Worm (Caenorhabditis elegans) whole organism, midembryonic: ENCODE measurements around the gene sir-2.3.

ENCODE experiments used
- T22C8.4 ChIP-seq: fragments of 200-800 bp; sonication (Bioruptor generic); IDR thresholded peaks from 2 replicates; pipeline ENCODE4 v1.3.6; 2022; ENCODE audit warnings: missing genetic modification characterization, missing compliant biosample characterization
- cog-1 ChIP-seq: sonication (generic microtip); optimal IDR thresholded peaks from 2 replicates; lab custom pipeline; 2016; ENCODE audit warnings: missing genetic modification characterization, missing compliant biosample characterization
- flt-1 ChIP-seq: fragments of 200-800 bp; sonication (Bioruptor generic); IDR thresholded peaks from 2 replicates; pipeline ENCODE4 v1.3.6; 2022; ENCODE audit warnings: missing genetic modification characterization, missing compliant biosample characterization
- klf-2 ChIP-seq: fragments of 200-800 bp; sonication (Bioruptor generic); conservative IDR thresholded peaks from 2 replicates; pipeline ENCODE4 v1.3.6; 2022; ENCODE audit warnings: missing genetic modification reagents, missing genetic modification characterization, missing compliant biosample characterization
- med-1 ChIP-seq: sonication (generic microtip); optimal IDR thresholded peaks from 2 replicates; lab custom pipeline; 2017; ENCODE audit warnings: missing genetic modification characterization, mild to moderate bottlenecking, missing compliant biosample characterization, antibody characterized with exemption, missing genetic modification reagents; ENCODE audit not compliant: insufficient read depth
- ref-1 ChIP-seq: fragments of 200-800 bp; sonication (Bioruptor generic); conservative IDR thresholded peaks from 2 replicates; pipeline ENCODE4 v1.3.6; 2022; ENCODE audit warnings: missing genetic modification reagents, missing genetic modification characterization, missing compliant biosample characterization
- tab-1 ChIP-seq: fragments of 200-800 bp; sonication (Bioruptor generic); IDR thresholded peaks from 2 replicates; pipeline ENCODE4 v1.3.6; 2022; ENCODE audit warnings: missing genetic modification characterization, missing compliant biosample characterization
- ztf-23 ChIP-seq: fragments of 200-800 bp; sonication (Bioruptor generic); IDR thresholded peaks from 2 replicates; pipeline ENCODE4 v1.3.6; 2022; ENCODE audit warnings: missing genetic modification reagents, missing genetic modification characterization, missing compliant biosample characterization
- ztf-29 ChIP-seq: fragments of 200-800 bp; sonication (Bioruptor generic); IDR thresholded peaks from 2 replicates; pipeline ENCODE4 v1.3.6; 2022; ENCODE audit warnings: missing genetic modification reagents, missing genetic modification characterization, missing compliant biosample characterization

Gene sir-2.3

ce11 chrX:13350804-13351747 lies 19.6 kb downstream of the sir-2.3 start, which contains the start of gene mxl-3:
mxl-3 (minus strand) TSS chrX:13350804.
- TF ChIP-seq tab-1 (GFP tag; lab: Robert Waterston, UW): no peak
- TF ChIP-seq ztf-23 (GFP tag; lab: Robert Waterston, UW): no peak
- no peak for TF ChIP-seq cog-1 (tag; lab: Kevin White, UChicago)
- TF ChIP-seq klf-2 (GFP tag; lab: Robert Waterston, UW): no peak
- no peak for TF ChIP-seq ztf-29 (GFP tag; lab: Robert Waterston, UW)
- no peak for TF ChIP-seq T22C8.4 (GFP tag; lab: Robert Waterston, UW)
- TF ChIP-seq med-1 (GFP tag; lab: Kevin White, UChicago): no peak
- TF ChIP-seq flt-1 (GFP tag; lab: Robert Waterston, UW): no peak
- TF ChIP-seq ref-1: no peak

- no peak for TF ChIP-seq med-1 (GFP tag; lab: Kevin White, UChicago)
- no peak for TF ChIP-seq tab-1 (GFP tag; lab: Robert Waterston, UW)
- TF ChIP-seq cog-1 (tag; lab: Kevin White, UChicago): no peak
- no peak for TF ChIP-seq klf-2 (GFP tag; lab: Robert Waterston, UW)
- TF ChIP-seq ref-1: no peak
- TF ChIP-seq T22C8.4 (GFP tag; lab: Robert Waterston, UW): no peak
- no peak for TF ChIP-seq ztf-23 (GFP tag; lab: Robert Waterston, UW)
- TF ChIP-seq ztf-29 (GFP tag; lab: Robert Waterston, UW): no peak
- TF ChIP-seq flt-1 (GFP tag; lab: Robert Waterston, UW): no peak
These were observed 20.7 kb downstream of the sir-2.3 start for ce11 chrX:13352164-13352563.

DNA sequence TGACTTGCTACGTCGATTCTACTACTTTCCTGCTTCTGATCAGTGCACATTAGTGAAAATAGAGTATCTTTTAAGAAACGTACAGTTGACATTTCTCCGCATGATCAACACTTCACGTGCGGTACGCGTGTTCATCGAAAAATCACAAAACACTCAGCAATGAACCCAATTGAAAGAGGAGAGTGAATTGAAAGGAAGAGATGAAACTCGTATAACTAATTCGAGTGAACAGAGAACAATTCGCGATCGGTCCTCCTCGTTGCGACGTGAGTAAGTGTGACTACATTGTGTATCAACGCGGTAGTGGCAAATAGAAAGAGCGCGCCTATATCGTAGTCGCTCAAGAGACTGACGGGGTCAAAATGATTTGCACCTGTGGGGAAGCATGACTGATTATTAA lies 22.0 kb downstream of the sir-2.3 start:
- TF ChIP-seq T22C8.4 (GFP tag; lab: Robert Waterston, UW) (no peak), flt-1 (GFP tag; lab: Robert Waterston, UW) (no peak), ztf-23 (GFP tag; lab: Robert Waterston, UW) (no peak), med-1 (GFP tag; lab: Kevin White, UChicago) (no peak), cog-1 (tag; lab: Kevin White, UChicago) (no peak), klf-2 (GFP tag; lab: Robert Waterston, UW) (no peak), ref-1 (no peak), ztf-29 (GFP tag; lab: Robert Waterston, UW) (no peak), tab-1 (GFP tag; lab: Robert Waterston, UW) (no peak)

DNA sequence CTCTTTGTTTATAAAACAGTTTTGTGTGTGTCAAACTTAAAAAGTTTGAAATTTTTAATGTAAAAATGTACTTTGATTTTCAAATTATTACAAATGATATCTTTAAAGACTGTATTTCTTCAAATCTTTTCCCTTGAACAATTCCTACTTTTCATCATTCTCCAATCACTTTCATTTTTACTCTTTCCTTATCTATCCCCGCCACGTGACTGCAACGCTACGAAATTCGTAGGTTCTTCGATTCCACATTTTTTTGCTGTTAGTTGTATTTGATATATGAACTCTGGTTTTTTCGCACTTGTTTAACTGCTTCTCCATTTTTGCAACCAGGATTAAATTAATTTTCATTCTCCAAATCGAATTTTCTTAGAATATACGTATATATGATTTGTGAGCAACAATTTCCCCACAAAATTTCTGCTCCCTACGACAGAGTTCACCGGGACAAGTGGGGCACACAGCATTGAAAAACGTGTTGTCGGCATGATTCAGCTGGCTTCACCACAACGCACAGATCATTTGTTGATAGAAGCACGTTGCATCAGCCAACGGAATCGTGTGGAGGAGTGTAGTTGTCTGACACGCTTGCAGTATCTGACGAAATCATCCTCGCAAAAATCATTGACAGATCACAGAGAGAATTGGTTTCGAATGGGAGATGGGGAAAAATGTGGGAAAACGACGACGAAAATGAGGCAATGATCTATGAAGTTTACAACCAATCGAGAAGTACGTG lies 23.4 kb downstream of the sir-2.3 start:
- no peak for TF ChIP-seq ref-1
- TF ChIP-seq tab-1 (GFP tag; lab: Robert Waterston, UW): no peak
- TF ChIP-seq klf-2 (GFP tag; lab: Robert Waterston, UW): no peak
- no peak for TF ChIP-seq T22C8.4 (GFP tag; lab: Robert Waterston, UW)
- TF ChIP-seq med-1 (GFP tag; lab: Kevin White, UChicago): no peak
- TF ChIP-seq ztf-29 (GFP tag; lab: Robert Waterston, UW): no peak
- no peak for TF ChIP-seq ztf-23 (GFP tag; lab: Robert Waterston, UW)
- no peak for TF ChIP-seq cog-1 (tag; lab: Kevin White, UChicago)
- no peak for TF ChIP-seq flt-1 (GFP tag; lab: Robert Waterston, UW)

- TF ChIP-seq flt-1 (GFP tag; lab: Robert Waterston, UW) (no peak), ztf-29 (GFP tag; lab: Robert Waterston, UW) (no peak), klf-2 (GFP tag; lab: Robert Waterston, UW) (no peak), med-1 (GFP tag; lab: Kevin White, UChicago) (no peak), cog-1 (tag; lab: Kevin White, UChicago) (no peak), tab-1 (GFP tag; lab: Robert Waterston, UW) (no peak), ref-1 (no peak), T22C8.4 (GFP tag; lab: Robert Waterston, UW) (no peak), ztf-23 (GFP tag; lab: Robert Waterston, UW) (no peak)
These were observed 25.0 kb downstream of the sir-2.3 start for ce11 chrX:13356469-13356868.

ce11 chrX:13357673-13358072 lies 26.2 kb downstream of the sir-2.3 start:
- TF ChIP-seq cog-1 (tag; lab: Kevin White, UChicago) (no peak), tab-1 (GFP tag; lab: Robert Waterston, UW) (no peak), med-1 (GFP tag; lab: Kevin White, UChicago) (no peak), ztf-29 (GFP tag; lab: Robert Waterston, UW) (no peak)

ce11 chrX:13358573-13358972 lies 27.1 kb downstream of the sir-2.3 start:
- TF ChIP-seq flt-1 (GFP tag; lab: Robert Waterston, UW) (no peak), ztf-23 (GFP tag; lab: Robert Waterston, UW) (no peak), ztf-29 (GFP tag; lab: Robert Waterston, UW) (no peak), T22C8.4 (GFP tag; lab: Robert Waterston, UW) (no peak), med-1 (GFP tag; lab: Kevin White, UChicago) (no peak), tab-1 (GFP tag; lab: Robert Waterston, UW) (no peak), ref-1 (no peak), cog-1 (tag; lab: Kevin White, UChicago) (no peak), klf-2 (GFP tag; lab: Robert Waterston, UW) (no peak)

DNA sequence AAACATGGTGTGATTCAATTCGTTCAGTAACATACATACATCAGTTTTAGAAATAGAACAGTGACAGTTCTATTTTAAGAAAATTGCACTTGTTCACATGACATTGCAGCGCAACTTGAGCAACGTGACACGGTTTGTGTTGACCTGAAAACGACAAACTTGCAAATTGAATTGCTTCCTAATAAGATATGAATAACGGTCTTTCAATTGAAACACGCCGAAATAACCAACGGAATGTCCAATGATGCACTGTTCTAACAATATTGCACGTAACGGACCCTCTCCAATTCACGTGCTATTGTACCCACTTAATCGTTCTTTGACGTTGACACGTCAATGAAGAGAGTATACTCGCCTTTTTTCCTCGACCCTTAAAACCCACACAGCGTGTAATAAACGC lies 28.3 kb downstream of the sir-2.3 start:
- TF ChIP-seq ref-1 (no peak), cog-1 (tag; lab: Kevin White, UChicago) (no peak), tab-1 (GFP tag; lab: Robert Waterston, UW) (no peak), klf-2 (GFP tag; lab: Robert Waterston, UW) (no peak), med-1 (GFP tag; lab: Kevin White, UChicago) (no peak), ztf-29 (GFP tag; lab: Robert Waterston, UW) (no peak), T22C8.4 (GFP tag; lab: Robert Waterston, UW) (no peak), ztf-23 (GFP tag; lab: Robert Waterston, UW) (no peak), flt-1 (GFP tag; lab: Robert Waterston, UW) (no peak)
